Fruit fly (Drosophila melanogaster) whole organism, wandering third instar larva: ENCODE results near the gene CG4404.

ENCODE experiments used
- Rel ChIP-seq, 2 experiments: fragments of 200-800 bp; sonication (Bioruptor generic) in 1 of 2; optimal IDR thresholded peaks; 2 replicates in 1 of 2; 3 replicates in 1 of 2; lab custom pipeline; 2016 to 2019; ENCODE audit warnings: mild to moderate bottlenecking in 2 of 2, missing biosample characterization in 2 of 2, missing genetic modification characterization in 2 of 2, moderate library complexity in 1 of 2
- br ChIP-seq: fragments of 200-800 bp; sonication (Bioruptor generic); optimal IDR thresholded peaks from 2 replicates; lab custom pipeline; 2016; ENCODE audit warnings: missing biosample characterization, missing genetic modification characterization
- lola ChIP-seq: fragments of >200 bp; optimal IDR thresholded peaks from 2 replicates; lab custom pipeline; 2017; ENCODE audit warnings: missing biosample characterization, missing genetic modification characterization
- pan ChIP-seq: fragments of >200 bp; optimal IDR thresholded peaks from 2 replicates; lab custom pipeline; 2017

dm6 chrX:12903099-12903616 is 2.7 kb downstream of the CG4404 start, which contains the start of gene Flad1:
- TF ChIP-seq pan (lab: Kevin White, UChicago) (no peak), Rel (GFP tag; optimal IDR thresholded peaks at IDR 0.05; lab: Kevin White, UChicago) (no peak), Rel (tag; optimal IDR thresholded peaks at IDR 0.05; lab: Kevin White, UChicago) (peak; percentile 3), lola (GFP tag; lab: Kevin White, UChicago) (no peak), br (GFP tag; lab: Kevin White, UChicago) (no peak)
